Worm (Caenorhabditis elegans) whole organism, L1 larva: ENCODE data around the gene ndub-8.
A peak's percentile ranks its signal among the peaks of the same experiment; 100 is the strongest.

Experiments used
- C16A3.4 ChIP-seq: fragments of 150-350 bp; optimal IDR thresholded peaks from 2 replicates; lab custom pipeline; 2014; ENCODE audit warnings: missing biosample characterization, missing genetic modification characterization
- C34B4.2 ChIP-seq: sonication (generic microtip); optimal IDR thresholded peaks from 2 replicates; lab custom pipeline; 2017; ENCODE audit warnings: mild to moderate bottlenecking, missing genetic modification characterization, missing compliant biosample characterization
- F16B12.6 ChIP-seq: fragments of 150-350 bp; optimal IDR thresholded peaks from 2 replicates; lab custom pipeline; 2014; ENCODE audit warnings: missing biosample characterization, missing genetic modification characterization
- aha-1 ChIP-seq: fragments of 150-350 bp; optimal IDR thresholded peaks from 2 replicates; lab custom pipeline; 2014; ENCODE audit warnings: missing biosample characterization, missing genetic modification characterization
- alr-1 ChIP-seq: fragments of 200-800 bp; sonication (Bioruptor generic); optimal IDR thresholded peaks from 2 replicates; lab custom pipeline; 2018; ENCODE audit warnings: borderline replicate concordance, mild to moderate bottlenecking, missing genetic modification characterization, missing compliant biosample characterization
- aly-2 ChIP-seq: fragments of 150-350 bp; optimal IDR thresholded peaks from 2 replicates; lab custom pipeline; 2014; ENCODE audit warnings: missing biosample characterization, missing genetic modification characterization
- blmp-1 ChIP-seq: fragments of 150-350 bp; optimal IDR thresholded peaks from 2 replicates; lab custom pipeline; 2014; ENCODE audit warnings: missing biosample characterization, missing genetic modification characterization
- ceh-8 ChIP-seq: fragments of 200-800 bp; sonication (Bioruptor generic); optimal IDR thresholded peaks from 2 replicates; lab custom pipeline; 2018; ENCODE audit warnings: mild to moderate bottlenecking, missing genetic modification characterization, moderate library complexity, missing compliant biosample characterization
- ceh-82 ChIP-seq, 3 experiments: fragments of 150-350 bp in 1 of 3; sonication (generic microtip) in 2 of 3; optimal IDR thresholded peaks; 2 replicates each; lab custom pipeline; 2014 to 2017; ENCODE audit warnings: missing biosample characterization in 3 of 3, missing genetic modification characterization in 3 of 3
- ces-1 ChIP-seq: fragments of 150-350 bp; optimal IDR thresholded peaks from 2 replicates; lab custom pipeline; 2014; ENCODE audit warnings: missing biosample characterization, missing genetic modification reagents, missing genetic modification characterization
- dpl-1 ChIP-seq, 3 experiments: fragments of 150-350 bp in 2 of 3; sonication (generic microtip) in 1 of 3; optimal IDR thresholded peaks; 2 replicates each; lab custom pipeline; 2014 to 2017; ENCODE audit warnings: missing biosample characterization in 3 of 3, missing genetic modification characterization in 3 of 3, missing genetic modification reagents in 3 of 3
- dsc-1 ChIP-seq: sonication (generic microtip); optimal IDR thresholded peaks from 2 replicates; lab custom pipeline; 2016; ENCODE audit warnings: mild to moderate bottlenecking, missing genetic modification characterization, missing compliant biosample characterization
- efl-3 ChIP-seq: fragments of 200-800 bp; sonication (Bioruptor generic); optimal IDR thresholded peaks from 2 replicates; lab custom pipeline; 2018; ENCODE audit warnings: mild to moderate bottlenecking, missing genetic modification characterization, missing compliant biosample characterization
- ets-5 ChIP-seq: fragments of 200-800 bp; sonication (Bioruptor generic); IDR thresholded peaks from 2 replicates; pipeline ENCODE4 v1.3.6; 2022; ENCODE audit warnings: missing genetic modification characterization, missing compliant biosample characterization
- fkh-4 ChIP-seq: sonication (generic microtip); optimal IDR thresholded peaks from 2 replicates; lab custom pipeline; 2016; ENCODE audit warnings: missing compliant biosample characterization, missing genetic modification characterization, borderline replicate concordance
- hlh-17 ChIP-seq: fragments of 200-800 bp; sonication (Bioruptor generic); optimal IDR thresholded peaks from 2 replicates; lab custom pipeline; 2018; ENCODE audit warnings: missing genetic modification characterization, mild to moderate bottlenecking, missing compliant biosample characterization, moderate library complexity, borderline replicate concordance
- irx-1 ChIP-seq: sonication (generic microtip); optimal IDR thresholded peaks from 2 replicates; lab custom pipeline; 2016; ENCODE audit warnings: missing genetic modification characterization, missing compliant biosample characterization
- lin-39 ChIP-seq: fragments of 150-350 bp; optimal IDR thresholded peaks from 2 replicates; lab custom pipeline; 2014; ENCODE audit warnings: missing biosample characterization, missing genetic modification reagents, missing genetic modification characterization
- lir-3 ChIP-seq: sonication (generic microtip); optimal IDR thresholded peaks from 2 replicates; lab custom pipeline; 2016; ENCODE audit warnings: mild to moderate bottlenecking, missing genetic modification characterization, moderate library complexity, missing compliant biosample characterization; ENCODE audit not compliant: poor library complexity
- mab-9 ChIP-seq: fragments of 200-800 bp; sonication (Bioruptor generic); IDR thresholded peaks from 2 replicates; pipeline ENCODE4 v1.3.6; 2022; ENCODE audit warnings: missing genetic modification reagents, missing genetic modification characterization, missing compliant biosample characterization
- mdl-1 ChIP-seq, 2 experiments: fragments of 150-350 bp; optimal IDR thresholded peaks; 2 replicates each; lab custom pipeline; 2014 to 2017; ENCODE audit warnings: missing biosample characterization in 2 of 2, missing genetic modification characterization in 2 of 2, inconsistent platforms in 1 of 2
- mef-2 ChIP-seq: fragments of 150-350 bp; optimal IDR thresholded peaks from 2 replicates; lab custom pipeline; 2014; ENCODE audit warnings: missing biosample characterization, missing genetic modification characterization
- nhr-20 ChIP-seq: sonication (generic microtip); optimal IDR thresholded peaks from 2 replicates; lab custom pipeline; 2016; ENCODE audit warnings: mild to moderate bottlenecking, missing genetic modification characterization, missing compliant biosample characterization
- nhr-237 ChIP-seq: fragments of 150-350 bp; optimal IDR thresholded peaks from 2 replicates; lab custom pipeline; 2014; ENCODE audit warnings: missing biosample characterization, missing genetic modification characterization
- nhr-47 ChIP-seq: sonication (generic microtip); optimal IDR thresholded peaks from 2 replicates; lab custom pipeline; 2016; ENCODE audit warnings: mild to moderate bottlenecking, missing genetic modification characterization, moderate library complexity, missing compliant biosample characterization
- nhr-71 ChIP-seq: sonication (generic microtip); optimal IDR thresholded peaks from 2 replicates; lab custom pipeline; 2016; ENCODE audit warnings: mild to moderate bottlenecking, missing genetic modification characterization, moderate library complexity, missing compliant biosample characterization
- nhr-77 ChIP-seq: fragments of 150-350 bp; optimal IDR thresholded peaks from 2 replicates; lab custom pipeline; 2014; ENCODE audit warnings: missing biosample characterization, missing genetic modification characterization
- nhr-84 ChIP-seq: sonication (generic microtip); optimal IDR thresholded peaks from 2 replicates; lab custom pipeline; 2017; ENCODE audit warnings: missing biosample characterization, missing genetic modification characterization
- nhr-85 ChIP-seq: sonication (generic microtip); peaks from one replicate; lab custom pipeline; 2016; ENCODE audit warnings: missing genetic modification characterization, inconsistent platforms, missing compliant biosample characterization
- nhr-90 ChIP-seq: sonication (generic microtip); optimal IDR thresholded peaks from 2 replicates; lab custom pipeline; 2016; ENCODE audit warnings: mild to moderate bottlenecking, missing genetic modification characterization, missing compliant biosample characterization; ENCODE audit not compliant: poor library complexity
- pag-3 ChIP-seq: sonication (generic microtip); optimal IDR thresholded peaks from 2 replicates; lab custom pipeline; 2017; ENCODE audit warnings: missing genetic modification characterization, mild to moderate bottlenecking, missing compliant biosample characterization, antibody characterized with exemption, borderline replicate concordance; ENCODE audit not compliant: insufficient read depth
- pqm-1 ChIP-seq: sonication (generic microtip); optimal IDR thresholded peaks from 3 replicates; lab custom pipeline; 2017; ENCODE audit warnings: missing biosample characterization, missing genetic modification characterization
- rnt-1 ChIP-seq: sonication (generic microtip); optimal IDR thresholded peaks from 2 replicates; lab custom pipeline; 2016; ENCODE audit warnings: mild to moderate bottlenecking, missing genetic modification characterization, moderate library complexity, missing compliant biosample characterization
- snpc-4 ChIP-seq: fragments of 150-350 bp; optimal IDR thresholded peaks from 2 replicates; lab custom pipeline; 2014; ENCODE audit warnings: missing biosample characterization, missing genetic modification characterization
- sox-4 ChIP-seq: sonication (generic microtip); optimal IDR thresholded peaks from 2 replicates; lab custom pipeline; 2016; ENCODE audit warnings: missing genetic modification characterization, missing compliant biosample characterization
- sup-37 ChIP-seq: fragments of 200-800 bp; sonication (Bioruptor generic); optimal IDR thresholded peaks from 2 replicates; lab custom pipeline; 2018; ENCODE audit warnings: mild to moderate bottlenecking, missing genetic modification characterization, missing compliant biosample characterization
- tbx-2 ChIP-seq: sonication (generic microtip); optimal IDR thresholded peaks from 2 replicates; lab custom pipeline; 2016; ENCODE audit warnings: missing genetic modification characterization, missing compliant biosample characterization
- tlp-1 ChIP-seq: fragments of 150-350 bp; optimal IDR thresholded peaks from 2 replicates; lab custom pipeline; 2014; ENCODE audit warnings: missing biosample characterization, missing genetic modification characterization
- unc-86 ChIP-seq: sonication (generic microtip); optimal IDR thresholded peaks from 2 replicates; lab custom pipeline; 2016; ENCODE audit warnings: missing genetic modification characterization, missing compliant biosample characterization
- xbp-1 ChIP-seq: sonication (generic microtip); optimal IDR thresholded peaks from 2 replicates; lab custom pipeline; 2016; ENCODE audit warnings: missing genetic modification characterization, missing compliant biosample characterization
- ztf-11 ChIP-seq, 2 experiments: sonication (generic microtip); optimal IDR thresholded peaks; 2 replicates each; lab custom pipeline; 2016 to 2017; ENCODE audit warnings: missing genetic modification characterization in 2 of 2, missing biosample characterization in 1 of 2, missing compliant biosample characterization in 1 of 2

Gene ndub-8

DNA sequence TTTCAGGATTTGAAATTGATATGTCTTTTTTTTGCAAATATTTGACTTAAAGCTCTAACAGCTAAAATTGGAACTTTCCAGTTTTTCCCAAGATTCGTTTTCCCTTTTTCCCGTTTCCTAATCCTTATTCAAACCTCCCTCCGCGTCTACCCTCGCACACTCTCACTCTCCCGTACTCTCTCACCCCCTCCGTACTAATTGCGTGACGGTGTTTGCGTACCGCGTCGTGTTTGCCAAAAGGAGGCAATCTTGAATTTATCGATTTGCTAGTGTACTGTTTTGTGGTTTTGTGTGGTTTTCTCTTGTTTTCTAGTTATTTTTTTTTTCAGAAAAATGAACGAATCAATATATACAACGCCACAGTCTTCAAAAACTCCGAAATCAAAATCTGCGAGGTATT, 35.9 kb downstream of the ndub-8 start, which contains the start of gene citk-1 (continued):
- TF ChIP-seq mef-2 (tag; lab: Kevin White, UChicago), result no peak
- TF ChIP-seq nhr-84 (tag; lab: Kevin White, UChicago), result no peak
- TF ChIP-seq alr-1 (tag; lab: Kevin White, UChicago), result no peak
- no peak for TF ChIP-seq tlp-1
- no peak for TF ChIP-seq nhr-237
- TF ChIP-seq xbp-1 (tag; lab: Kevin White, UChicago), result peak; percentile 80
- peak; percentile 98 to 99 (median 98) for TF ChIP-seq dpl-1 (GFP tag; optimal IDR thresholded peaks at IDR 0.05; lab: Kevin White, UChicago)
- TF ChIP-seq ets-5 (GFP tag; lab: Robert Waterston, UW), result no peak
- no peak for TF ChIP-seq efl-3
- no peak for TF ChIP-seq sup-37 (GFP tag; lab: Kevin White, UChicago)
- TF ChIP-seq mdl-1 (tag; optimal IDR thresholded peaks at IDR 0.05; lab: Kevin White, UChicago), result peak in 1 of 2 experiments; percentile 76
- peak; percentile 73 for TF ChIP-seq unc-86
- TF ChIP-seq nhr-47 (tag; lab: Kevin White, UChicago), result peak; percentile 81
- peak; percentile 19 to 90 (median 52) for TF ChIP-seq ceh-82 (tag; optimal IDR thresholded peaks at IDR 0.05; lab: Kevin White, UChicago)
- TF ChIP-seq pqm-1 (tag; lab: Kevin White, UChicago), result no peak
- TF ChIP-seq lir-3 (tag; lab: Kevin White, UChicago), result no peak
- TF ChIP-seq C34B4.2 (tag; lab: Kevin White, UChicago), result no peak
- TF ChIP-seq C16A3.4 (tag; lab: Kevin White, UChicago), result peak; percentile 83
- no peak for TF ChIP-seq nhr-90 (tag; lab: Kevin White, UChicago)
- peak; percentile 84 for TF ChIP-seq nhr-77 (tag; lab: Kevin White, UChicago)
- TF ChIP-seq nhr-20 (tag; lab: Kevin White, UChicago), result peak; percentile 77
- TF ChIP-seq sox-4 (tag; lab: Kevin White, UChicago), result no peak
- TF ChIP-seq F16B12.6 (tag; lab: Kevin White, UChicago), result peak; percentile 99
- TF ChIP-seq ceh-8 (GFP tag; lab: Kevin White, UChicago), result no peak
- TF ChIP-seq hlh-17 (GFP tag; lab: Kevin White, UChicago), result no peak
- TF ChIP-seq rnt-1 (tag; lab: Kevin White, UChicago), result peak; percentile 86
- no peak for TF ChIP-seq lin-39 (tag; lab: Kevin White, UChicago)
- TF ChIP-seq mab-9 (GFP tag; lab: Robert Waterston, UW), result no peak
- TF ChIP-seq ces-1 (GFP tag; lab: Kevin White, UChicago), result no peak
- TF ChIP-seq dsc-1, result peak; percentile 64
- TF ChIP-seq pag-3, result no peak
- peak; percentile 81 for TF ChIP-seq nhr-85
- no peak for TF ChIP-seq fkh-4

DNA sequence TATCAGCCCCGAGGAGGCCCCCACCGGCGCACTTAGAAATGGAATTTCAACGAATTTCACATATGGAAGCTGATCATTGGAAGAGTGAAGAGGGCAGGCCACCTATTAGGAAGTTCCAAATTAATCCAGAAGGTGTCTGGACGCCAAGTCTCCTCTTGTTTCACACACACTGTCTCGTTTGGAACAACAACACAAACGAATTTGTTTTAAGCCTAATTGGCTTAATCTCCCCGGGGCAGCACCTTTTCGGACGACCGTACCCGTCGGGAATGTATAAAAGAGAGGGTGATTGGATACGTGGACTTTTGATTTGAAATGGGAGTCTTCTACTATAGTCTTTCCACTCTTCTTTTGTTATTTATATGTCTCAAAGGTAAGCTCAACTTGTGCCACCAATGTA, 43.4 kb downstream of the ndub-8 start, which contains the start of gene mltn-3:
mltn-3 (plus strand) TSS at position 301 of the 400 bp plus-strand sequence.
- TF ChIP-seq ets-5 (GFP tag; lab: Robert Waterston, UW) (no peak), unc-86 (no peak), snpc-4 (no peak), irx-1 (no peak), ztf-11 (tag; optimal IDR thresholded peaks at IDR 0.05; lab: Kevin White, UChicago) (no peak), tbx-2 (tag; lab: Kevin White, UChicago) (no peak), aly-2 (tag; lab: Kevin White, UChicago) (no peak), F16B12.6 (tag; lab: Kevin White, UChicago) (no peak), nhr-71 (tag; lab: Kevin White, UChicago) (no peak), nhr-20 (tag; lab: Kevin White, UChicago) (no peak), aha-1 (no peak), blmp-1 (tag; lab: Kevin White, UChicago) (no peak)
